Worm (Caenorhabditis elegans): Measurements from ENCODE around the gene clc-9.
"Not testable (repeated sequence)": the region's sequence is repeated elsewhere in the genome, so short reads cannot be mapped to it uniquely, and the experiment has no call there.

Gene clc-9

DNA sequence TGAATTAATAATTGTTTCAGACTA lies 13.1 kb downstream of the clc-9 start, which contains the start of gene swsn-4:
Gene swsn-4 (plus strand): TSS at position 21 of the 24 bp plus-strand sequence.
- no peak for TF ChIP-seq dao-5 (tag; optimal IDR thresholded peaks at IDR 0.05)
- no peak for TF ChIP-seq W03F9.2 (tag; optimal IDR thresholded peaks at IDR 0.05)
- no peak for TF ChIP-seq him-1 (tag; optimal IDR thresholded peaks at IDR 0.05)

DNA sequence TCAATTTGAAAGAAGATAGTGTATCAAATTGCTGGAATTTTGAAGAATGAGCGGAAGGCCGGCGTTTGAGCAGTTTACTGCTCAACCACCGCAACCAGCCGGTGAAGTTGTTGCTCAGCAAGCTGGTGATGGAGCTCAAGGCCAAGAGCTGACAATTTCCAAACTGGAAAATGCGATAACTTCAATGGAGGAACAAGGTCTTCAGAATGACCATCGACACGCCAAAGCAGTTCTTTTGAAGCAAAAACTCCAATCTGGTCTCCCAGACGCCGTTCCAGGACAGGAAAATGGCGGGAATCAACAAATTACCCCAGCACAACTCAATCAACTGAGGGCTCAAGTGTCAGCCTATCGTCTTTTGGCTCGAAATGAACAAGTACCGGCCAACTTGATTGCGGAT lies 13.3 kb downstream of the clc-9 start:
- no peak for TF ChIP-seq dao-5 (tag; optimal IDR thresholded peaks at IDR 0.05)
- no peak for TF ChIP-seq him-1 (tag; optimal IDR thresholded peaks at IDR 0.05)
- no peak for TF ChIP-seq W03F9.2 (tag; optimal IDR thresholded peaks at IDR 0.05)

DNA sequence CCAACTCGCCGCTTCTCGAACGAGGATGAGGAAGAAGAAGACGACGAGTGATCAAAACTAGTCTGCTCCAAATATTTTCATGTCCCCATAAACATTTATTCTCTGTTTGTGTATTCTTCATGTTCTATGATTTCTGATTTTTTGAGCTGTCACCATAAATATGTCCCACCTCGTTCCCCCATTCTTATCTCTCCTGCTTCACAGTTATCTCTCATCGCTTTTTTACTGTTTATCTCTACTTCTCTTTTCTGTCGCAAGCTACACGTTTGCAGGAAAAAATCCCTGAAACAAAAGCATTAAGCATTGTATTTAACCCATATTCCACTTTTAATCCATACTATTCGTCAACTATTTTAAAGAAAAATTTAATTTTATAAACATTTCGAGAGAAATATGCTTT lies 18.0 kb downstream of the clc-9 start:
- no peak for TF ChIP-seq him-1 (tag; optimal IDR thresholded peaks at IDR 0.05)
- no peak for TF ChIP-seq dao-5 (tag; optimal IDR thresholded peaks at IDR 0.05)
- TF ChIP-seq W03F9.2 (tag; optimal IDR thresholded peaks at IDR 0.05), result no peak

DNA sequence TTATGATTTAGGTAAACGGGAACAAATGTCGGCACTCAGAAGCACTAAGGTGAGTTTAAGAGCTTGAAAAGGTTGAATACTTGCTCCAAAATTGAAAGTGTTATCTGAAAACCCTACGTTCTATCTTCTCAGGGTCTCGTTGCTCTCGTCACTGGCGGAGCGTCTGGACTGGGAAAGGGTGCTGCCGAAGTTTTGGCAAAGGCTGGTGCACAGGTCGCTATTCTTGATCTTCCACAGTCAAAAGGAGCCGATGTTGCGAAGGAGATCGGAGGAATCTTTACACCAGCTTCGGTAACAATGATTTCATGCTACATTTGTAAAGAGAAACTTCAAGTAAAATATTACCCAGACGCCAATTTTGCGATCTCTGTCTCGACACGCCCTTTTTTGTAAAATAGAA lies 18.5 kb downstream of the clc-9 start, which contains the start of gene ard-1:
Gene ard-1 (plus strand): TSS at position 12 of the 400 bp plus-strand sequence.
- TF ChIP-seq dao-5 (tag; optimal IDR thresholded peaks at IDR 0.05) (no peak), W03F9.2 (tag; optimal IDR thresholded peaks at IDR 0.05) (no peak), him-1 (tag; optimal IDR thresholded peaks at IDR 0.05) (no peak)

DNA sequence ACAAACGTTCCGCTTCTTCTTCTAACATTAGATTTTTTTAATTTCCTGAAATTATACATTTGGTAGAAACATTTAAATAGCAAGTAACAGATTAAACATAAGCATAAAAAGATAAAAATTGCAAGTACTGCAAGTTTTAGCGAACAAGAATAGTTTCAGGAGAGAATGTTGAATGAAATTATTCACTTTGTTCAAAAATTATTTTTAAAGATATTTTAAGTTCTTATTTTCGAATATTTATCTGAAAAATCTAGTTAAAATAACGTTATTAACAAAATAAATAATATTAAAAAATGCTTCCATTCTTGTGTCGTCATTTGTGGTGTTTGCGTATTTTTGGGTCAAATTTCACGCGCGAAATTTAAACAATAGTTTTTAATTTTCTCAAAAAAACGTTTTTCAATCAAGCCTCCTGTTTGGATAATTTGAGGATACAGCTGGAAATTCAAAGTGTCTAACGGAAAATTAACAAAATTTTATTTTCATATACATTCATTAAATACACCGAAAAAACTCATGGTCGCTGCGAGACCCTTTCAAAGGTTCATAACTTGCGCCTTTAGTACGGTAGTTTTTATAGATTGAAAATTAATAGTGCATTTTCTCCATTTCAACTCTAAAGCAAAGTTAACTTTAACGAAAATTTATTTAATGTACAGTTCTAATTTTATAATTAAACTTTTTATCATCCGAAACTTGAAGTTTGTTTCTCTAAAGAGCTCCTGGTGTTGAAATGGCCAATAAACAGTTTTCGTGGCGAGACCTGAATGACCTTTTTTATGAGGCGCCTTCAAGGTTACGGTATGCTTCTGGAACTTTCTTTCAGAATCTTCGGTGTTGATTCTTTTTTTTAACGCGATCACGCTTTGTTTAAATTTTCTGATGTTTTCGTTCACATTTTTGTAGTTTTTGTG lies 29.8 kb downstream of the clc-9 start, which contains the start of gene skih-2:
Gene skih-2 (minus strand): TSS at position 51 of the 914 bp plus-strand sequence.
- TF ChIP-seq him-1 (tag; optimal IDR thresholded peaks at IDR 0.05), result no peak
- TF ChIP-seq W03F9.2 (tag; optimal IDR thresholded peaks at IDR 0.05), result peak; percentile 14

DNA sequence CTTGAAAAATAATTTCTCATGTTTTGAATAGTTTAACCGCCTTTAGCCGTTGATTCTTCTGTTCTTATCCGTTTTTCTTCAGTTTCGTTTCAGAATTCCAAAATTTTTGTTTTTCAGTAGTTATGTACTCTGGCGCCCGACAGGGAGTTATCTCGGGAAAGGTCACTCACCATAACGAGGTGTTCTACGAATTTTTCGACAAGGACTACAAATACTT lies 30.4 kb downstream of the clc-9 start, which contains the start of gene F01G4.4:
Gene F01G4.4 (plus strand): TSS at position 118 of the 217 bp plus-strand sequence.
- TF ChIP-seq dao-5 (tag; optimal IDR thresholded peaks at IDR 0.05), result no peak
- no peak for TF ChIP-seq W03F9.2 (tag; optimal IDR thresholded peaks at IDR 0.05)
- no peak for TF ChIP-seq him-1 (tag; optimal IDR thresholded peaks at IDR 0.05)

DNA sequence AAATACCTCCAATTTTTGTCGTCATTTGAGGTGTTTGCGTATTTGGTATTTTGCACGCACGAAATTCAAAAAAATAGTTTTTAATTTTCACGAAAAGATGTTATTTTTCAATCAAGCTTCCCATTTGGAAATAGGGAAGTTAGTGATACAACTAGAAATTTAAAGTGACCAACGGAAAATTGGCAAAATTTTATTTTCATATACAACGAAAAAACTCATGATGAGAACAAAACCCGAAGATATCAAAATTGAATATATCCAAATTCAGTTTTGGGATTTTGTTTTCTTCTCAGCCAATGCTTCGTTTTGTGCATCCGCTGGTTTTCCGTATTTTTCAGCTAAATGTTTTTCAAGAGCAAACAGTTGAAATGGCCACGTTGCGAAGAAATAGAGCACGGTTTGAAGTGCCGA lies 33.2 kb downstream of the clc-9 start:
- no peak for TF ChIP-seq dao-5 (tag; optimal IDR thresholded peaks at IDR 0.05)
- no peak for TF ChIP-seq W03F9.2 (tag; optimal IDR thresholded peaks at IDR 0.05)
- no peak for TF ChIP-seq him-1 (tag; optimal IDR thresholded peaks at IDR 0.05)

DNA sequence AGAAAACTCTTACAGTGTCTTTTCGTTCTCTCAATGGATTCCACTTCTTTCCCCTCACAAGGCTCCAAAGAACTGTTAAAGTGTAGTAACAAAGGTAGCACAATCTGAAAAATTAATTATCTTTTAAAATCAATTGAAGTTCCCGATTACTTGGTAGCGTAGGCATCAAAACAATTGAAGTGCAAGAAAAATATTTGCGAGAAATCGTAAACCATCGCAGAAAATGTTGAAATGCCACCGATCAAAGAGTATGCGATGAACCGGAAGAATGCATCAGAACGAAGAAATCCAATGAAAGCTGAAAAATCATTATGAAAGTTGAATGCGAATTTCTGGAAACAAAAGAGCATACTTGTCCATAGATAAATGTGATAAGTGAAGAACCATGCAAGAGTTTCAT lies 33.8 kb downstream of the clc-9 start:
- no peak for TF ChIP-seq W03F9.2 (tag; optimal IDR thresholded peaks at IDR 0.05)

DNA sequence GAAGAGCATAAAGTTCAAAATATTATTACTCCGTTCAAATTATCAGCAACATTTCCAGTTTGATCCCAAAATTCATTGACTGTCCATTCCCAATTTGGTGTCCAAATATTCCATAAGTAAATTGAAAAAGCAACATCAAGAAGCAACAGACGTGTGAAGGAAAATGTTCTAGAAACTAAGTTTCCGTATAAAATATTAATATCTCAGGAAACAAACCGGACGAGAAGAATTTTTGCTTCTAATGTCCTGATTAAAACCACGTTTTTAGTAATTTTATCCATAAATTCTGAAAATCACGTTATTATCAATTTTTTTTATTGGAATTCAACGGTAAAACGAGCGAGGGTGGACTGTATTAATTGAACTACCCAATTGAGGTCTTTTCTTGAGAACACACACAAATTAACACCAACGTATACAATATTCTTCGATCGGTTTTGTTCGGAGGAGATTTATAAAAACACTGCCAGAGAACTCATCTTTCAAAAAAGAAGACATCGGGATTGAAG lies 34.3 kb downstream of the clc-9 start, which contains the start of gene pigq-1:
Gene pigq-1 (minus strand): TSS at position 286 of the 509 bp plus-strand sequence.
- TF ChIP-seq dao-5 (tag; optimal IDR thresholded peaks at IDR 0.05) (peak; percentile 12), W03F9.2 (tag; optimal IDR thresholded peaks at IDR 0.05) (no peak), him-1 (tag; optimal IDR thresholded peaks at IDR 0.05) (no peak)

DNA sequence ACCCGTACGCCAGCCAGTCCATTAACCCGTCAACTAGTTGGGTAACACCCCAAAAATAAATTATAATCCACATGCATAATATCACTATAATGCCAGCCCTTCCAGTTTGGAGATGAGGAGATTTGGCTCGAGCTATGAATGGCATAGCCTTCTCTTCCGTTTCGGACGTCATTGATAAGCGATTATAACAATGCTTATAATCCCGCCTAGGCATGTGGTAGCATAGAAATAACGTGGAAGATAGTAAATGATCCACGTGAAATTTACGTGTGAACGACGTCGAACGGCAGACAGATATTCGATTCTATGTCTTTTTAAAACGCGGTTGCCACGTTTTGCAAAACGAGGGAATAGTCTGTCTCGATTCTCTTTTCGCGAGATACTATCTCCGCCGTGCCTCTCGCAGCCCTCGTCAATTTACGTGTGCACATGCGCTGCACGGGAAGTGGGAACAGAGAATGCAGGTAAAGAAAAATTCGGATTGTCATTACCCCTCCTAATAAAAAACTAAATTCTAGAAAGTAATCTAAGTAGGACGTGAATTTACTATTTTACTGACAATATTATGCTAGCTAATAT lies 36.1 kb downstream of the clc-9 start:
- TF ChIP-seq him-1 (tag; optimal IDR thresholded peaks at IDR 0.05), result no peak
- peak; percentile 26 for TF ChIP-seq W03F9.2 (tag; optimal IDR thresholded peaks at IDR 0.05)

DNA sequence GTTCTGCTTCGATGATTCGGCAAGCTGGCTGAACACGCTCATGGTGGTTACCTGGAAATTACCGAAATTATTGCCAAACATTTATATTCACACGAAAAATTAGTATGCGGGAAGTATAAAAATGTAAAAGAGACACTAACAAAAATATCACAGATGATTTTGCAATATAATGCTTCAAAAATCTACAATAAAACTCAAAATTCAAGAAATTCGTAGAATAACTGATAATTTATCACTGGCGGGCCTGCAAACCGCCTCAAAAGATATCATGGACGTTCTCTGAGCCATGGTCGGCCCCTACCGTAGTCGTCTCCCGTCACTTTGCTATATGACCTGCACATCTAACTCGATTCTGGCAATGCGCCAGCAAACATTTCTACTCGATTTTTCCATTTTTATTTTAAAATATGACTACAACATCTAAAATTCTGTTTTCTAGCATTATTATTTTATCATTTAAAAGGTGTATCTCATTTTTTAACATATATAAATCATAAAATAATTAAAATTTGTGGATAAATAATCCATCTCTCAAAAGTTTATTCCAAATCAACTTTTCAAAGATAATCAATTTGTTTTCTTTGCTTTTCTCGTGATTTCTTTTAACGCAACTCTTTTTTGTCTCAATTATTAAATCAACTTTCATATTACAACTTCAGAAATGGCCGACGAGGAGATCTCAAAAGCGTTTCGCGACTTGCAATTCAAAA lies 36.9 kb downstream of the clc-9 start, which contains the start of the genes F01G4.6 and pfd-1:
Gene F01G4.6 (minus strand): TSS at position 51 of the 710 bp plus-strand sequence.
Gene pfd-1 (plus strand): TSS at position 660 of the 710 bp plus-strand sequence.
- peak; percentile 92 for TF ChIP-seq W03F9.2 (tag; optimal IDR thresholded peaks at IDR 0.05)
- no peak for TF ChIP-seq dao-5 (tag; optimal IDR thresholded peaks at IDR 0.05)
- peak; percentile 40 for TF ChIP-seq him-1 (tag; optimal IDR thresholded peaks at IDR 0.05)

DNA sequence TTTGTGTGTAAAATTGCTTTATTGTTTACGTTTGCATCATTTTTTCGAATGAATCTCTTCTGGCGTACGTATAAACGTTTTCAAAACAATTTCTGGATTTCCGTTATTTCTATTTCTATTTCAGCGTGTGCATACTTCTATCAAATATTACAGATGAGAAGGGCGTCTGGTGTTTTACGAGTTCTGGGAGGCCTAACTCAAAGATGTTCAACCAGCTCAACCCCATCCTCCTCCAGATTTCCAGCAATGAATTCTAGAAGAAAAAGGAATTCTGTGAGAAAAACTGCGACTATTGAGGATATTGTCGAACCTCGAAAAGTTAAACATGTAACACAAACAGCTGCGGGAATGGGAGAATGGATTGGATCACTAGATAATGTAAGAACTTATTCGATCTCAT lies 38.1 kb downstream of the clc-9 start, which contains the start of gene C08F8.2:
Gene C08F8.2 (plus strand): TSS at position 154 of the 400 bp plus-strand sequence.
- TF ChIP-seq W03F9.2 (tag; optimal IDR thresholded peaks at IDR 0.05) (no peak), him-1 (tag; optimal IDR thresholded peaks at IDR 0.05) (no peak), dao-5 (tag; optimal IDR thresholded peaks at IDR 0.05) (no peak)

DNA sequence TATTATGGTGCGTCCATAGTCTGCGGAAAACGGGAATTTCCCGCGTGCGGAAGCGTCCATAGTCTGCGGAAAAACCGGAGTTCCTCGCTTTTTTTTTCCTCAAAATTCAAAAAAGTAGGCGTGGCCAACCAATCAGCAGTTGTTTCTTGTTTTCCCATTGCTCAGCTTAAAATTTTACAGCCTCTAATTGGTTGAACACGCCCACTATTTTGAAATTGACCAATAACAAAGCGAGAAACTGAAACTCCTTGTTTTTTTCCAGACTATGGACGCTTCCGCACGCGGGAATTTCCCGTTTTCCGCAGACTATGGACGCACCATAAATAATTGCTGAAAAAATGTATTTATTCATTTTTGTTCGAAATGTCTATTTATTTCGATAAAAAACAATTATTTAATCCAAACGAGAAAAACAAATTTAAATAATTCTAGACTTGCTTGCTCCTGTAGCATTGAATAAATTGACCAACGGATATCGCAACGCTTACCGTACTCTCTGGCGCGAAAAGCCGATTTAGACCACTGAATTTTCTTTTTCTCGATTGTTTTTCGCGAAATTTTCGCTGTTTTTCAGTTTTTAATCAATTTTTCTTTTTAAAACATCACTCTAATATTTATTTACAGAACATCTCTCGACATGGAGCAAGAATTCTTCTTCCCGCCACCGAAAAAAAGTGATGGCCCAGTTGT lies 41.8 kb downstream of the clc-9 start, which contains the start of gene C08F8.3:
Gene C08F8.3 (plus strand): TSS at position 620 of the 690 bp plus-strand sequence.
- not testable (repeated sequence) for TF ChIP-seq W03F9.2, him-1, dao-5 (tag; optimal IDR thresholded peaks at IDR 0.05)

All from whole organism, L4/young adult.